Fruit fly (Drosophila melanogaster): ENCODE data around the gene He.

He gene

dm6 chr2L:14011591-14012303, 39.0 kb upstream of the He start (continued):
- no peak for TF ChIP-seq CG18262 (tag; optimal IDR thresholded peaks at IDR 0.05)
- peak; percentile 27 for TF ChIP-seq scrt (GFP tag; optimal IDR thresholded peaks at IDR 0.05)
- peak; percentile 64; the same call in 1 of the 2 replicates for TF ChIP-seq lmd (GFP tag; IDR thresholded peaks at IDR 0.05)
- TF ChIP-seq CG3163 (GFP tag; optimal IDR thresholded peaks at IDR 0.05): no peak
- TF ChIP-seq CG7928 (GFP tag; optimal IDR thresholded peaks at IDR 0.05): no peak
- TF ChIP-seq schlank (tag; optimal IDR thresholded peaks at IDR 0.05): no peak
- TF ChIP-seq pfk (GFP tag; optimal IDR thresholded peaks at IDR 0.05): no peak
- no peak for TF ChIP-seq CG10209 (GFP tag; optimal IDR thresholded peaks at IDR 0.05)
- TF ChIP-seq CG3838 (GFP tag; optimal IDR thresholded peaks at IDR 0.05): no peak
- no peak for TF ChIP-seq Sin3A (optimal IDR thresholded peaks at IDR 0.05)
- no peak for TF ChIP-seq CG7556 (GFP tag; optimal IDR thresholded peaks at IDR 0.05)
- TF ChIP-seq CG14860 (GFP tag; IDR thresholded peaks at IDR 0.05; ENCODE audit: partially characterized antibody): no peak
- 0 out of 2 replicates have a peak, but pooled peaks have one; percentile 59 for TF ChIP-seq CG14014 (GFP tag; IDR thresholded peaks at IDR 0.05)
- TF ChIP-seq Hsf (GFP tag; optimal IDR thresholded peaks at IDR 0.05): no peak
- no peak for TF ChIP-seq kay (GFP tag; optimal IDR thresholded peaks at IDR 0.05)
- TF ChIP-seq Dad (GFP tag; optimal IDR thresholded peaks at IDR 0.05): no peak
- no peak for TF ChIP-seq inv (GFP tag; IDR thresholded peaks at IDR 0.05; ENCODE audit: partially characterized antibody)
- no peak for TF ChIP-seq nerfin-2 (GFP tag; IDR thresholded peaks at IDR 0.05; ENCODE audit: partially characterized antibody)
- no peak for TF ChIP-seq CG11398 (GFP tag; optimal IDR thresholded peaks at IDR 0.05)
- TF ChIP-seq jing (GFP tag; optimal IDR thresholded peaks at IDR 0.05): no peak
- TF ChIP-seq sr (GFP tag; IDR thresholded peaks at IDR 0.05): no peak
- no peak for TF ChIP-seq Atf-2 (GFP tag; optimal IDR thresholded peaks at IDR 0.05)
- TF ChIP-seq Ets97D (GFP tag; optimal IDR thresholded peaks at IDR 0.05): no peak
- no peak for TF ChIP-seq gsb (GFP tag; IDR thresholded peaks at IDR 0.05)
- peak; percentile 39; the same call in 1 of the 2 replicates for TF ChIP-seq E2f2 (GFP tag; IDR thresholded peaks at IDR 0.05)
- TF ChIP-seq vfl (GFP tag; optimal IDR thresholded peaks at IDR 0.05): no peak
- peak; percentile 33 for TF ChIP-seq CoRest (tag; optimal IDR thresholded peaks at IDR 0.05)
- TF ChIP-seq disco-r (GFP tag; optimal IDR thresholded peaks at IDR 0.05): no peak
- peak; percentile 58 for TF ChIP-seq Ada2b (GFP tag; IDR thresholded peaks at IDR 0.05)
- TF ChIP-seq p53 (GFP tag; optimal IDR thresholded peaks at IDR 0.05): no peak
- peak; percentile 52; the same call in 1 of the 2 replicates for TF ChIP-seq amos (GFP tag; IDR thresholded peaks at IDR 0.05; ENCODE audit: partially characterized antibody)
- TF ChIP-seq Myb (GFP tag; optimal IDR thresholded peaks at IDR 0.05): no peak
- TF ChIP-seq Atf6 (GFP tag; IDR thresholded peaks at IDR 0.05): peak; percentile 75
- TF ChIP-seq Dref (GFP tag; IDR thresholded peaks at IDR 0.05): no peak
- no peak for TF ChIP-seq Hr39 (optimal IDR thresholded peaks at IDR 0.05)
- no peak for TF ChIP-seq C15 (GFP tag; IDR thresholded peaks at IDR 0.05)
- no peak for TF ChIP-seq mld (GFP tag; IDR thresholded peaks at IDR 0.05; ENCODE audit: partially characterized antibody)
- TF ChIP-seq NFAT (GFP tag; IDR thresholded peaks at IDR 0.05): 0 out of 2 replicates have a peak, but pooled peaks have one; percentile 35
- peak; percentile 36 for TF ChIP-seq CG12155 (GFP tag; optimal IDR thresholded peaks at IDR 0.05)
- peak; percentile 38; the same call in 1 of the 2 replicates for TF ChIP-seq E2f1 (GFP tag; IDR thresholded peaks at IDR 0.05)
- TF ChIP-seq MTF-1 (GFP tag; optimal IDR thresholded peaks at IDR 0.05; ENCODE audit: borderline replicate concordance): no peak
- no peak for TF ChIP-seq ase (GFP tag; IDR thresholded peaks at IDR 0.05)
- 0 out of 3 replicates have a peak, but pooled peaks have one; percentile 50 for TF ChIP-seq ken (GFP tag; IDR thresholded peaks at IDR 0.05)
- TF ChIP-seq CG30403 (GFP tag; optimal IDR thresholded peaks at IDR 0.05): peak; percentile 25
- TF ChIP-seq caup (GFP tag; optimal IDR thresholded peaks at IDR 0.05; ENCODE audit: severe bottlenecking): no peak
- no peak for TF ChIP-seq bowl (GFP tag; IDR thresholded peaks at IDR 0.05)
- TF ChIP-seq CG14710 (tag; optimal IDR thresholded peaks at IDR 0.05): no peak
- TF ChIP-seq Blimp-1 (GFP tag; optimal IDR thresholded peaks at IDR 0.05): peak; percentile 41
- TF ChIP-seq CG10147 (GFP tag; optimal IDR thresholded peaks at IDR 0.05): peak; percentile 8
- TF ChIP-seq CG2202 (tag; optimal IDR thresholded peaks at IDR 0.05): no peak

Measured in whole organism, embryonic.